Worm (Caenorhabditis elegans): ENCODE results near the gene rcs-1.

- no peak for TF ChIP-seq pha-4 (tag; optimal IDR thresholded peaks at IDR 0.05)
- TF ChIP-seq elt-1 (tag; optimal IDR thresholded peaks at IDR 0.05; ENCODE audit: borderline replicate concordance, insufficient read depth): no peak
- TF ChIP-seq lin-13 (tag; optimal IDR thresholded peaks at IDR 0.05): no peak
- TF ChIP-seq snpc-4 (tag; optimal IDR thresholded peaks at IDR 0.05): no peak
- TF ChIP-seq elt-3 (tag; optimal IDR thresholded peaks at IDR 0.05): no peak
Measured at ce11 chrX:8835405-8835804, 7.1 kb upstream of the rcs-1 start, which contains the start of gene sec-15.
